Worm (Caenorhabditis elegans): ENCODE measurements around the gene F14D2.14.

The F14D2.14 gene

DNA sequence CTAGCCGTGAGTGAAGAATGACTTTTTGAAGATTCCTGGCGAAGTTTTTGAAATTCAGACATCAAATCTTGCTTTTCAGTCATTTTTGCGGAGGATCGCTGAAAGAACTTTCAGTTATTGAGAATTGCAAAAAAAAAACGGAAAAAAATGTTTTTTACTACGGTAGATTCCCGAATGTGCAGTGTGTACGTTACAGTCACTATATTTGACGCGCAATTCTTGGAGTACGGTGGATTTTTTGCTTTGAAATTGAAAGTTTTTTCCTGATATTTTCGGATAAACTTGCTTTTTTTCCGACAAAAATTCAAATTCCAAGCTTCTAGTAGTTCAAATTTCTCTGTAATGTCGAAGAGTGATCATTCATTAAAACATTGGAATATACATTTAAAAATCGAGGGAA, 5.8 kb downstream of the F14D2.14 start, which contains the start of gene F14D2.11:
TSS of gene F14D2.11 (minus strand) at position 101 of the 400 bp plus-strand sequence.
- no peak for TF ChIP-seq nhr-84 (tag; optimal IDR thresholded peaks at IDR 0.05)
- no peak for TF ChIP-seq egl-27 (tag; optimal IDR thresholded peaks at IDR 0.05)
- TF ChIP-seq alr-1 (tag; optimal IDR thresholded peaks at IDR 0.05; ENCODE audit: borderline replicate concordance): no peak
- no peak for TF ChIP-seq ztf-4 (tag; optimal IDR thresholded peaks at IDR 0.05)
- no peak for TF ChIP-seq ceh-82 (tag; optimal IDR thresholded peaks at IDR 0.05)
- no peak for TF ChIP-seq skn-1 (tag; optimal IDR thresholded peaks at IDR 0.05)
- no peak for TF ChIP-seq efl-3 (GFP tag; optimal IDR thresholded peaks at IDR 0.05)
- TF ChIP-seq dpl-1 (GFP tag; optimal IDR thresholded peaks at IDR 0.05): no peak
- no peak for TF ChIP-seq nhr-77 (tag; optimal IDR thresholded peaks at IDR 0.05)
- TF ChIP-seq nhr-12 (tag; optimal IDR thresholded peaks at IDR 0.05): no peak
- no peak for TF ChIP-seq C04F5.9 (tag; optimal IDR thresholded peaks at IDR 0.05)
- TF ChIP-seq fos-1 (tag; optimal IDR thresholded peaks at IDR 0.05): no peak
- TF ChIP-seq xbp-1 (tag; optimal IDR thresholded peaks at IDR 0.05): no peak
- TF ChIP-seq isw-1 (GFP tag; IDR thresholded peaks at IDR 0.05): no peak
- TF ChIP-seq lin-39 (tag; optimal IDR thresholded peaks at IDR 0.05): no peak

DNA sequence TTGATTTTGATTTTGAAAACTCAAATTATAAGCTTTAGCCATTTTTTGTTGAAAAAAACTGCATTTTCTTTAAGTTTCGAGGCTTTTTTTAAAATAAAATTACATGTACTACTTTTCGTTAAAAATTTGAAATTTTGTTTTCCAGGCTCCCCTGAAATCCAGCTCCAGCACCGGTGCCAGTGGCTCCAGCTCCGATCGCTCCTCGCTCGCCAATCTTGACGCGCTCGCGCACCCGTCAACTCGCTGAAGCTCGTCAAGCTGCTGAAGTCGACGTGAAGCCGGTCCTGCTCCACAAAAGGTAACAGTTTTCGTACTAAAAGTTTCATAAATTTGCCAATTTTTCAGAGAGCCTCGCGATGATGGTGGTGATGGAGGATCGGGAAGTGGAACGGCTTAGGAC, 7.0 kb downstream of the F14D2.14 start:
- no peak for TF ChIP-seq lsy-2 (tag; optimal IDR thresholded peaks at IDR 0.05)
- TF ChIP-seq dsc-1 (tag; optimal IDR thresholded peaks at IDR 0.05): no peak
- TF ChIP-seq lin-13 (GFP tag; optimal IDR thresholded peaks at IDR 0.05): no peak
- no peak for TF ChIP-seq pqm-1 (tag; optimal IDR thresholded peaks at IDR 0.05)
- TF ChIP-seq lir-3 (tag; optimal IDR thresholded peaks at IDR 0.05; ENCODE audit: poor library complexity): no peak
- no peak for TF ChIP-seq nhr-12 (tag; optimal IDR thresholded peaks at IDR 0.05)
- no peak for TF ChIP-seq hlh-17 (GFP tag; optimal IDR thresholded peaks at IDR 0.05; ENCODE audit: borderline replicate concordance)
- TF ChIP-seq lin-35 (GFP tag; optimal IDR thresholded peaks at IDR 0.05): no peak
- no peak for TF ChIP-seq nhr-85 (tag)
- no peak for TF ChIP-seq ztf-11 (tag; optimal IDR thresholded peaks at IDR 0.05)
- TF ChIP-seq C04F5.9 (tag; optimal IDR thresholded peaks at IDR 0.05): no peak
- TF ChIP-seq nhr-90 (tag; optimal IDR thresholded peaks at IDR 0.05; ENCODE audit: poor library complexity): no peak
- TF ChIP-seq Y116A8C.19 (tag; optimal IDR thresholded peaks at IDR 0.05; ENCODE audit: borderline replicate concordance): no peak
- no peak for TF ChIP-seq tbx-2 (tag; optimal IDR thresholded peaks at IDR 0.05)
- no peak for TF ChIP-seq tlp-1 (tag; optimal IDR thresholded peaks at IDR 0.05)
- TF ChIP-seq snpc-4 (tag; optimal IDR thresholded peaks at IDR 0.05): no peak
- TF ChIP-seq nhr-19 (GFP tag; conservative IDR thresholded peaks at IDR 0.05): no peak
- TF ChIP-seq pax-3 (tag; optimal IDR thresholded peaks at IDR 0.05): no peak
- TF ChIP-seq egl-27 (tag; optimal IDR thresholded peaks at IDR 0.05): no peak

DNA sequence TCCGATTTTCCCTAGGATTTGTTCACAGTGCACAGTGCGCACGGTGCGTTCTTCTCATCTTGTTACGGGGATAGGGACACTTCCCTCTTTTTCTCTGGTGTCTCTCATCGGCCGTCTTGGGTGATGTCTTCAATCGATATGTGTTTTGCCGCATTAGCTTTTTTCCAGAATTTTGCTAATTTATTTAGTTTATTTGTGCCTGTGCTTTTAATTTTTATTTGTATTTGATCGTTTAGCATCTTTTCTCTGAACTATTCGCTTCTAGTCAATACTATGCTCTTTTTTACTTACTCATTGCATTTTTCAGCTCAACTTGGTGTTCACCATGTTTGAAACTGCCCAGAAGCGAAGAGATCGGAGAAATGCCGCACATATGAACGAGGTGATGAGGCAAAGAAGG, 7.5 kb downstream of the F14D2.14 start, which contains the start of gene F14D2.5:
TSS of gene F14D2.5 (plus strand) at position 301 of the 400 bp plus-strand sequence.
- TF ChIP-seq unc-86 (tag; optimal IDR thresholded peaks at IDR 0.05) (no peak), aly-2 (tag; optimal IDR thresholded peaks at IDR 0.05) (no peak), lin-39 (tag; optimal IDR thresholded peaks at IDR 0.05) (no peak), mab-9 (GFP tag; IDR thresholded peaks at IDR 0.05) (no peak), nhr-28 (tag; optimal IDR thresholded peaks at IDR 0.05) (no peak), ets-5 (GFP tag; IDR thresholded peaks at IDR 0.05) (no peak), fos-1 (tag; optimal IDR thresholded peaks at IDR 0.05) (no peak), ama-1 (optimal IDR thresholded peaks at IDR 0.05) (no peak), lin-15B (tag; optimal IDR thresholded peaks at IDR 0.05) (no peak), isw-1 (GFP tag; IDR thresholded peaks at IDR 0.05) (no peak), pqm-1 (tag; optimal IDR thresholded peaks at IDR 0.05) (no peak), hpl-2 (GFP tag; optimal IDR thresholded peaks at IDR 0.05) (no peak), efl-1 (optimal IDR thresholded peaks at IDR 0.05) (no peak), efl-1 (GFP tag; optimal IDR thresholded peaks at IDR 0.05 in 1 of 2) (no peak), nhr-77 (tag; optimal IDR thresholded peaks at IDR 0.05) (no peak), mep-1 (tag; optimal IDR thresholded peaks at IDR 0.05) (no peak), unc-98 (GFP tag; IDR thresholded peaks at IDR 0.05) (no peak), egl-13 (tag; optimal IDR thresholded peaks at IDR 0.05) (no peak), irx-1 (tag; optimal IDR thresholded peaks at IDR 0.05) (no peak)
